Worm (Caenorhabditis elegans) whole organism, L3 larva: ENCODE data around the gene twk-17.

Experiments used
- daf-12 ChIP-seq: fragments of 150-350 bp; optimal IDR thresholded peaks from 2 replicates; lab custom pipeline; 2014; ENCODE audit warnings: missing biosample characterization, missing genetic modification reagents, missing genetic modification characterization
- mdl-1 ChIP-seq: fragments of 150-350 bp; optimal IDR thresholded peaks from 2 replicates; lab custom pipeline; 2014; ENCODE audit warnings: missing biosample characterization, missing genetic modification characterization
- nhr-11 ChIP-seq: fragments of 150-350 bp; optimal IDR thresholded peaks from 2 replicates; lab custom pipeline; 2014; ENCODE audit warnings: missing biosample characterization, missing genetic modification characterization
- nhr-23 ChIP-seq: fragments of 150-350 bp; optimal IDR thresholded peaks from 2 replicates; lab custom pipeline; 2014; ENCODE audit warnings: missing biosample characterization, missing genetic modification reagents, missing genetic modification characterization
- nhr-237 ChIP-seq: fragments of 150-350 bp; optimal IDR thresholded peaks from 2 replicates; lab custom pipeline; 2014; ENCODE audit warnings: missing biosample characterization, missing genetic modification characterization
- nhr-25 ChIP-seq: sonication (generic microtip); optimal IDR thresholded peaks from 2 replicates; lab custom pipeline; 2017; ENCODE audit warnings: missing biosample characterization, missing genetic modification characterization
- snpc-4 ChIP-seq: fragments of 150-350 bp; optimal IDR thresholded peaks from 2 replicates; lab custom pipeline; 2014; ENCODE audit warnings: missing biosample characterization, missing genetic modification characterization
- unc-62 ChIP-seq: fragments of 150-350 bp; sonication (generic microtip); optimal IDR thresholded peaks from 4 replicates; lab custom pipeline; 2014; ENCODE audit warnings: missing biosample characterization, missing genetic modification reagents, missing genetic modification characterization

DNA sequence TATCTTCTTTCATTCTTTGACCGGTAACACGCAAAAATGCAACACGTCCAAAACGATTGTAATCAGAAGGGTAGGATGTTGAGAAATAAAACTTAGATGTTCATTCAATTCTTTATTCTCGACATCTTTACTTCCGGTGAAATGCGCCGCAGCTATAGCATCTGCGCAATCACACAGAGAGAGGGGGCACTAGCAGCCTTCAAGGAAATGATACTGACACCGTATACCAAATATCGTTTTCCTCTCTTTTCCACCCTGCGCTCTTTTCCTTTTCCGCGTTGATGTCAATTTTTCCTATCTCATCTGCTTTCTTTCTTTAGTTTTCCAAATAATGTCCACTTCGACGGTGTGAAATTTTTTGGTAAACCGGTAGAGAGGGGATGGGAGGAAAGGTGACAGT, 17.1 kb downstream of the twk-17 start:
- no peak for TF ChIP-seq daf-12
- no peak for TF ChIP-seq mdl-1
- TF ChIP-seq nhr-11 (tag; lab: Kevin White, UChicago): no peak
- TF ChIP-seq snpc-4 (tag; lab: Kevin White, UChicago): no peak
- no peak for TF ChIP-seq unc-62 (GFP tag; lab: Kevin White, UChicago)
- TF ChIP-seq nhr-237 (tag; lab: Kevin White, UChicago): no peak
- TF ChIP-seq nhr-23 (tag; lab: Kevin White, UChicago): peak; percentile 55
- no peak for TF ChIP-seq nhr-25 (tag; lab: Kevin White, UChicago)
